Worm (Caenorhabditis elegans) whole organism, L3 larva: ENCODE data around the gene acbp-8.

ENCODE experiments used
- aly-2 ChIP-seq: fragments of 150-350 bp; optimal IDR thresholded peaks from 2 replicates; lab custom pipeline; 2014; ENCODE audit warnings: missing biosample characterization, missing genetic modification characterization
- ama-1 ChIP-seq: fragments of 150-350 bp; optimal IDR thresholded peaks from 2 replicates; lab custom pipeline; 2018
- daf-12 ChIP-seq: fragments of 150-350 bp; optimal IDR thresholded peaks from 2 replicates; lab custom pipeline; 2014; ENCODE audit warnings: missing biosample characterization, missing genetic modification reagents, missing genetic modification characterization
- elt-1 ChIP-seq: fragments of 150-350 bp; optimal IDR thresholded peaks from 2 replicates; lab custom pipeline; 2014; ENCODE audit warnings: missing biosample characterization, missing genetic modification characterization
- elt-3 ChIP-seq, 3 experiments: fragments of 150-350 bp in 1 of 3; sonication (generic microtip) in 2 of 3; optimal IDR thresholded peaks; 2 replicates in 2 of 3; 4 replicates in 1 of 3; lab custom pipeline; 2014 to 2017; ENCODE audit warnings: missing biosample characterization in 3 of 3, missing genetic modification characterization in 3 of 3
- jun-1 ChIP-seq: fragments of 150-350 bp; optimal IDR thresholded peaks from 2 replicates; lab custom pipeline; 2014; ENCODE audit warnings: missing biosample characterization, missing genetic modification reagents, missing genetic modification characterization
- nhr-12 ChIP-seq: fragments of 150-350 bp; optimal IDR thresholded peaks from 2 replicates; lab custom pipeline; 2014; ENCODE audit warnings: missing biosample characterization, missing genetic modification characterization
- nhr-25 ChIP-seq: sonication (generic microtip); optimal IDR thresholded peaks from 2 replicates; lab custom pipeline; 2017; ENCODE audit warnings: missing biosample characterization, missing genetic modification characterization
- nhr-67 ChIP-seq: fragments of 150-350 bp; optimal IDR thresholded peaks from 2 replicates; lab custom pipeline; 2014; ENCODE audit warnings: missing biosample characterization, missing genetic modification characterization
- unc-62 ChIP-seq: fragments of 150-350 bp; sonication (generic microtip); optimal IDR thresholded peaks from 4 replicates; lab custom pipeline; 2014; ENCODE audit warnings: missing biosample characterization, missing genetic modification reagents, missing genetic modification characterization

DNA sequence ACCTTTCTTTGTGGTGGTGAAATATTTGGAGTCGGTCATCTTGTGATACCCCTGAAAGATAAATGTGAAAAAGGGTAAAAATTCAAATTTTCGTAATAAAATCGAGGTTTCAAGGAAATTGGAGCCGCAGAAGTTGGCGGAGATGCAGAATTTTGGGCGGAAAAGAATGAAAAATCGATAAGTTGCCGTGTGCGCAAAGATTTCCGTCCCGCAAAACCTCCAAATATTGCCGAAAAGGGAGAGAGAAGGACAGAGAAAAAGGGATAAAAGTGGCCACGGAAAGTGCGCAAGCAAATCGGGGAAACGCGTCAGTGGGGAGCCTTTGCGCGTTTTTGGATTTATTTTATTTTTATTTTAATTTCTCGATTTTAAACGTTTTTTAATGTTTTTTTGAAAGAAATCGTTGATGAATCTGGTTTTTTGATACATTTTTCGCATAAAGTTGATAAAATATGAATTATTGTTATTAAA, 31.8 kb upstream of the acbp-8 start, which contains the start of gene apb-1:
- peak; percentile 28 for TF ChIP-seq jun-1
- TF ChIP-seq nhr-25 (tag; lab: Kevin White, UChicago), result peak; percentile 61
- TF ChIP-seq unc-62 (GFP tag; lab: Kevin White, UChicago), result no peak
- no peak for TF ChIP-seq elt-3 (tag; optimal IDR thresholded peaks at IDR 0.05; lab: Kevin White, UChicago)
- peak; percentile 42 for TF ChIP-seq elt-1 (tag; lab: Kevin White, UChicago)
- TF ChIP-seq aly-2, result peak; percentile 9
- no peak for TF ChIP-seq daf-12 (tag; lab: Kevin White, UChicago)
- no peak for TF ChIP-seq nhr-12
- no peak for TF ChIP-seq nhr-67
- peak; percentile 21 for TF ChIP-seq ama-1
